Worm (Caenorhabditis elegans) whole organism, late embryonic: ENCODE data around the gene F38E11.9.

Experiments
- C38D4.7 ChIP-seq: fragments of 200-800 bp; sonication (Bioruptor generic); optimal IDR thresholded peaks from 2 replicates; lab custom pipeline; 2018; ENCODE audit warnings: mild to moderate bottlenecking, missing genetic modification characterization, moderate library complexity, missing compliant biosample characterization
- F13H6.1 ChIP-seq: sonication (generic microtip); optimal IDR thresholded peaks from 2 replicates; lab custom pipeline; 2016; ENCODE audit warnings: missing genetic modification characterization, missing compliant biosample characterization
- Y22D7AL.16 ChIP-seq: sonication (generic microtip); optimal IDR thresholded peaks from 2 replicates; lab custom pipeline; 2016; ENCODE audit warnings: missing genetic modification characterization, missing compliant biosample characterization
- ahr-1 ChIP-seq: sonication (generic microtip); optimal IDR thresholded peaks from 2 replicates; lab custom pipeline; 2016; ENCODE audit warnings: missing genetic modification characterization, missing compliant biosample characterization
- ceh-18 ChIP-seq: sonication (generic microtip); optimal IDR thresholded peaks from 2 replicates; lab custom pipeline; 2016; ENCODE audit warnings: missing genetic modification characterization, missing compliant biosample characterization
- ceh-19 ChIP-seq: fragments of 200-800 bp; sonication (Bioruptor generic); optimal IDR thresholded peaks from 2 replicates; lab custom pipeline; 2018; ENCODE audit warnings: mild to moderate bottlenecking, missing genetic modification characterization, missing compliant biosample characterization
- ceh-24 ChIP-seq: sonication (generic microtip); optimal IDR thresholded peaks from 2 replicates; lab custom pipeline; 2016; ENCODE audit warnings: mild to moderate bottlenecking, missing genetic modification characterization, missing compliant biosample characterization
- ceh-31 ChIP-seq: sonication (generic microtip); optimal IDR thresholded peaks from 2 replicates; lab custom pipeline; 2016; ENCODE audit warnings: missing genetic modification characterization, missing compliant biosample characterization
- ceh-34 ChIP-seq: sonication (generic microtip); optimal IDR thresholded peaks from 2 replicates; lab custom pipeline; 2016; ENCODE audit warnings: mild to moderate bottlenecking, missing genetic modification characterization, missing compliant biosample characterization
- ceh-45 ChIP-seq: fragments of 200-800 bp; sonication (Bioruptor generic); IDR thresholded peaks from 2 replicates; pipeline ENCODE4 v1.3.6; 2022; ENCODE audit warnings: missing genetic modification reagents, missing genetic modification characterization, missing compliant biosample characterization
- ceh-48 ChIP-seq: sonication (generic microtip); optimal IDR thresholded peaks from 2 replicates; lab custom pipeline; 2016; ENCODE audit warnings: missing genetic modification characterization, inconsistent platforms, missing compliant biosample characterization
- ceh-6 ChIP-seq: fragments of 200-800 bp; sonication (Bioruptor generic); optimal IDR thresholded peaks from 2 replicates; lab custom pipeline; 2018; ENCODE audit warnings: mild to moderate bottlenecking, missing genetic modification characterization, missing compliant biosample characterization
- dve-1 ChIP-seq: sonication (generic microtip); optimal IDR thresholded peaks from 2 replicates; lab custom pipeline; 2017; ENCODE audit warnings: antibody characterized with exemption, mild to moderate bottlenecking, missing genetic modification characterization, missing compliant biosample characterization
- elt-4 ChIP-seq: sonication (generic microtip); optimal IDR thresholded peaks from 2 replicates; lab custom pipeline; 2016; ENCODE audit warnings: missing genetic modification characterization, missing compliant biosample characterization
- ets-4 ChIP-seq: sonication (generic microtip); optimal IDR thresholded peaks from 2 replicates; lab custom pipeline; 2016; ENCODE audit warnings: missing genetic modification characterization, missing compliant biosample characterization
- gmeb-2 ChIP-seq: sonication (generic microtip); optimal IDR thresholded peaks from 2 replicates; lab custom pipeline; 2016; ENCODE audit warnings: missing genetic modification characterization, inconsistent platforms, missing compliant biosample characterization
- hlh-13 ChIP-seq: fragments of 200-800 bp; sonication (Bioruptor generic); optimal IDR thresholded peaks from 2 replicates; lab custom pipeline; 2018; ENCODE audit warnings: mild to moderate bottlenecking, missing genetic modification characterization, missing compliant biosample characterization
- lim-6 ChIP-seq: sonication (generic microtip); optimal IDR thresholded peaks from 2 replicates; lab custom pipeline; 2016; ENCODE audit warnings: missing genetic modification characterization, missing compliant biosample characterization
- lin-11 ChIP-seq: fragments of 200-800 bp; sonication (Bioruptor generic); optimal IDR thresholded peaks from 2 replicates; lab custom pipeline; 2018; ENCODE audit warnings: mild to moderate bottlenecking, missing genetic modification characterization, missing compliant biosample characterization
- nfya-1 ChIP-seq: sonication (generic microtip); optimal IDR thresholded peaks from 2 replicates; lab custom pipeline; 2017; ENCODE audit warnings: missing genetic modification characterization, mild to moderate bottlenecking, missing compliant biosample characterization, antibody characterized with exemption, moderate library complexity
- nhr-11 ChIP-seq: fragments of 150-350 bp; optimal IDR thresholded peaks from 2 replicates; lab custom pipeline; 2014; ENCODE audit warnings: missing biosample characterization, missing genetic modification characterization
- nhr-232 ChIP-seq: sonication (generic microtip); optimal IDR thresholded peaks from 2 replicates; lab custom pipeline; 2016; ENCODE audit warnings: missing genetic modification characterization, missing compliant biosample characterization
- npax-4 ChIP-seq: sonication (generic microtip); optimal IDR thresholded peaks from 2 replicates; lab custom pipeline; 2016; ENCODE audit warnings: missing genetic modification characterization, missing compliant biosample characterization
- odd-2 ChIP-seq: sonication (generic microtip); optimal IDR thresholded peaks from 2 replicates; lab custom pipeline; 2017; ENCODE audit warnings: antibody characterized with exemption, mild to moderate bottlenecking, missing genetic modification characterization, missing compliant biosample characterization
- pat-9 ChIP-seq: fragments of 200-800 bp; sonication (Bioruptor generic); optimal IDR thresholded peaks from 2 replicates; lab custom pipeline; 2018; ENCODE audit warnings: mild to moderate bottlenecking, missing genetic modification characterization, moderate library complexity, missing compliant biosample characterization
- pha-2 ChIP-seq: sonication (generic microtip); optimal IDR thresholded peaks from 2 replicates; lab custom pipeline; 2017; ENCODE audit warnings: mild to moderate bottlenecking, missing genetic modification characterization, missing compliant biosample characterization
- pha-4 ChIP-seq: fragments of 150-350 bp; optimal IDR thresholded peaks from 2 replicates; lab custom pipeline; 2018; ENCODE audit warnings: missing biosample characterization, missing genetic modification reagents, missing genetic modification characterization
- pqm-1 ChIP-seq: sonication (generic microtip); optimal IDR thresholded peaks from 2 replicates; lab custom pipeline; 2016; ENCODE audit warnings: missing genetic modification characterization, missing compliant biosample characterization
- ref-2 ChIP-seq: sonication (generic microtip); optimal IDR thresholded peaks from 2 replicates; lab custom pipeline; 2016; ENCODE audit warnings: missing genetic modification characterization, missing compliant biosample characterization
- sox-4 ChIP-seq: sonication (generic microtip); optimal IDR thresholded peaks from 2 replicates; lab custom pipeline; 2017; ENCODE audit warnings: mild to moderate bottlenecking, missing genetic modification characterization, inconsistent platforms, missing compliant biosample characterization
- syd-9 ChIP-seq: sonication (generic microtip); optimal IDR thresholded peaks from 2 replicates; lab custom pipeline; 2016; ENCODE audit warnings: mild to moderate bottlenecking, missing genetic modification characterization, moderate library complexity, missing compliant biosample characterization
- ttx-3 ChIP-seq: sonication (generic microtip); optimal IDR thresholded peaks from 2 replicates; lab custom pipeline; 2016; ENCODE audit warnings: missing genetic modification reagents, missing genetic modification characterization, missing compliant biosample characterization
- unc-3 ChIP-seq, 2 experiments: fragments of 200-800 bp in 1 of 2; sonication (Bioruptor generic) in 1 of 2; sonication (generic microtip) in 1 of 2; conservative IDR thresholded peaks in 1 of 2; optimal IDR thresholded peaks in 1 of 2; 2 replicates each; pipeline versions ENCODE4 v1.3.6 to Lab custom; 2016 to 2022; ENCODE audit warnings: missing compliant biosample characterization in 2 of 2, missing genetic modification characterization in 2 of 2, missing genetic modification reagents in 1 of 2
- unc-42 ChIP-seq: sonication (generic microtip); optimal IDR thresholded peaks from 2 replicates; lab custom pipeline; 2016; ENCODE audit warnings: missing genotype, missing genetic modification characterization, missing compliant biosample characterization
- unc-55 ChIP-seq: sonication (generic microtip); optimal IDR thresholded peaks from 2 replicates; lab custom pipeline; 2017; ENCODE audit warnings: missing biosample characterization, missing genetic modification reagents, missing genetic modification characterization
- unc-86 ChIP-seq: sonication (generic microtip); optimal IDR thresholded peaks from 2 replicates; lab custom pipeline; 2016; ENCODE audit warnings: missing genetic modification characterization, missing compliant biosample characterization
- zip-5 ChIP-seq: sonication (generic microtip); optimal IDR thresholded peaks from 2 replicates; lab custom pipeline; 2016; ENCODE audit warnings: missing genetic modification characterization, missing compliant biosample characterization
- ztf-16 ChIP-seq: sonication (generic microtip); optimal IDR thresholded peaks from 2 replicates; lab custom pipeline; 2017; ENCODE audit warnings: missing genetic modification characterization, missing compliant biosample characterization

The F38E11.9 gene

ce11 chrIV:9422408-9422807 is 21.4 kb downstream of the F38E11.9 start, which contains the start of gene F56D5.9:
TSS of gene F56D5.9 (minus strand) at chrIV:9422508.
- TF ChIP-seq Y22D7AL.16 (tag; lab: Kevin White, UChicago): no peak
- TF ChIP-seq ceh-18 (tag; lab: Kevin White, UChicago): no peak
- TF ChIP-seq gmeb-2 (tag; lab: Kevin White, UChicago): no peak
- no peak for TF ChIP-seq pha-4
- TF ChIP-seq npax-4 (tag; lab: Kevin White, UChicago): no peak
- TF ChIP-seq nhr-232 (tag; lab: Kevin White, UChicago): no peak

ce11 chrIV:9408004-9408403 is 35.8 kb downstream of the F38E11.9 start, which contains the start of gene F56D5.5:
TSS of gene F56D5.5 (minus strand) at chrIV:9408104.
- TF ChIP-seq ceh-34 (tag; lab: Kevin White, UChicago): no peak
- no peak for TF ChIP-seq ceh-6
- no peak for TF ChIP-seq zip-5 (tag; lab: Kevin White, UChicago)
- TF ChIP-seq npax-4 (tag; lab: Kevin White, UChicago): no peak
- no peak for TF ChIP-seq pqm-1 (tag; lab: Kevin White, UChicago)
- no peak for TF ChIP-seq unc-55 (GFP tag; lab: Kevin White, UChicago)
- TF ChIP-seq C38D4.7 (GFP tag; lab: Kevin White, UChicago): no peak
- TF ChIP-seq F13H6.1 (tag; lab: Kevin White, UChicago): no peak
- TF ChIP-seq ceh-24 (tag; lab: Kevin White, UChicago): no peak
- no peak for TF ChIP-seq nhr-232 (tag; lab: Kevin White, UChicago)
- TF ChIP-seq pha-2 (tag; lab: Kevin White, UChicago): no peak

DNA sequence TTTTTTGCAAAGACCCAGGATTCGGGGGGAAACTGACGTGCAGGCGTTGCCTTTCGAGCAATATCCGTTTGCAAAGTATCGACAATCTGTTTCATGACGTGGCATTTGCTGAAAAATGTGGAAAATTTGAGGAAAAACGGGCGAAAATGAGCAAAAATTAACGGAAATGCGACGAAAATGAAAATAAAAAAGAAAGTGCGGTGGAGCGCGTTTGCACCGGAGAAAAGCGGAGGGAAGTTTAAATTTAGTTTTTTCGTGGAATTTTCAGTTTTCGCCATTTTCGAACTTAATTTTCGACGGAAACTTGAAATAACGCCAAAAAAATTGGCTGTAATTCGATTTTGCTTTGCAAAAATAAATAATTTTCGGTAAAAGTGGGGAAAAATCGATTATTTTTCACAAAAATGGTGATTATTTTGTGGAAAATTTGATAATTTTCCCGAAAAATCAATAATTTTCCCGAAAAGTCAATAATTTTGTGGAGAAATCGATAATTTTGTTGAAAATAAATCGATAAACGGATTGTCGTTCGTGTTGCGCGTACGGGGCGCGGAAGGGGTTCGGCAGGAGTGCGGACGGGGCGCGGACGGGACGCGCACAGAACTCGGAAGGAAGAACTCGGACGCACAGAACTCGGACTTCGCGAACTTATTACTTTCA is 39.9 kb downstream of the F38E11.9 start:
- TF ChIP-seq unc-42 (tag; lab: Kevin White, UChicago) (no peak), ceh-48 (tag; lab: Kevin White, UChicago) (peak; percentile 36)
- TF ChIP-seq, all 69 proteins: peak for 1

DNA sequence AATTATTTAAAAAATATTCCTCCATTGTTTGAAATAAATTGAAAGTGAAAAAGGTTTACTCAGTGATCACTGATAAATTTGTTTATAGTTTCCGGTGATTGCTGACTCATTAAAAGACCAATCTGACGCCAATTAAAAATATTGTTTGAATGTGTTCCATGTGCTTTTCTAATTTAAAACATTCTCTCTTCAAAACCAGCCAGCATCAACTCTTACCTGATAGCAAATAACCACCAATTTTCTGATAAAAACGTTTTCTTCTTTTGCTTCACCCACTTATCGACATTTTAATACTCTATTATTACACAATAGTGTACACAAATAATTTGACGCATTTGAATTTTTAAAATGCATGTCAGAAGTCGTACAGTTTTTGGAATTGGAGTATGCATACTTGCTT is 42.1 kb downstream of the F38E11.9 start, which contains the start of gene F56D5.6:
Gene F56D5.6 (plus strand): TSS at position 208 of the 400 bp plus-strand sequence.
- TF ChIP-seq ttx-3 (tag; lab: Kevin White, UChicago) (no peak), ref-2 (no peak), elt-4 (tag; lab: Kevin White, UChicago) (no peak), ets-4 (tag; lab: Kevin White, UChicago) (no peak), pat-9 (no peak), sox-4 (tag; lab: Kevin White, UChicago) (no peak), nhr-11 (no peak), lim-6 (tag; lab: Kevin White, UChicago) (no peak), ceh-45 (no peak), odd-2 (tag; lab: Kevin White, UChicago) (no peak), unc-55 (GFP tag; lab: Kevin White, UChicago) (no peak), ceh-19 (GFP tag; lab: Kevin White, UChicago) (no peak), ztf-16 (tag; lab: Kevin White, UChicago) (no peak), ahr-1 (tag; lab: Kevin White, UChicago) (no peak), syd-9 (no peak), ceh-31 (tag; lab: Kevin White, UChicago) (no peak)

ce11 chrIV:9398512-9398911 is 45.3 kb downstream of the F38E11.9 start, which contains the start of gene F56D5.2:
TSS of gene F56D5.2 (minus strand) at chrIV:9398612.
- no peak for TF ChIP-seq unc-42 (tag; lab: Kevin White, UChicago)

ce11 chrIV:9397278-9397677 is 46.6 kb downstream of the F38E11.9 start, which contains the start of gene F56D5.3:
TSS of gene F56D5.3 (plus strand) at chrIV:9397578.
- TF ChIP-seq nfya-1 (tag; lab: Kevin White, UChicago) (no peak), ceh-6 (no peak), unc-55 (GFP tag; lab: Kevin White, UChicago) (no peak), hlh-13 (GFP tag; lab: Kevin White, UChicago) (no peak), ahr-1 (tag; lab: Kevin White, UChicago) (no peak), unc-42 (tag; lab: Kevin White, UChicago) (no peak), elt-4 (tag; lab: Kevin White, UChicago) (no peak), lin-11 (no peak), unc-86 (tag; lab: Kevin White, UChicago) (no peak), dve-1 (no peak), Y22D7AL.16 (tag; lab: Kevin White, UChicago) (no peak), unc-3 (GFP tag; conservative IDR thresholded peaks at IDR 0.05; lab: Robert Waterston, UW) (no peak), unc-3 (tag; optimal IDR thresholded peaks at IDR 0.05; lab: Kevin White, UChicago) (no peak), syd-9 (no peak), ceh-18 (tag; lab: Kevin White, UChicago) (no peak)
- TF ChIP-seq, all 69 proteins: peak for 0
